Worm (Caenorhabditis elegans) whole organism, L4 larva: ENCODE data around the gene scl-6.
A peak's percentile ranks its signal among the peaks of the same experiment; 100 is the strongest.

ENCODE experiments used
- D1046.2 ChIP-seq: fragments of 200-800 bp; sonication (Bioruptor generic); IDR thresholded peaks from 2 replicates; pipeline ENCODE4 v1.3.6; 2022; ENCODE audit warnings: missing genetic modification characterization, missing compliant biosample characterization
- F26F4.8 ChIP-seq: fragments of 200-800 bp; sonication (Bioruptor generic); conservative IDR thresholded peaks from 2 replicates; pipeline ENCODE4 v1.3.6; 2022; ENCODE audit warnings: missing genetic modification characterization, missing compliant biosample characterization
- F37D6.2 ChIP-seq: sonication (generic microtip); optimal IDR thresholded peaks from 2 replicates; lab custom pipeline; 2016; ENCODE audit warnings: mild to moderate bottlenecking, missing genetic modification characterization, missing compliant biosample characterization
- T26A8.4 ChIP-seq: fragments of 200-800 bp; sonication (Bioruptor generic); IDR thresholded peaks from 2 replicates; pipeline ENCODE4 v1.3.6; 2022; ENCODE audit warnings: missing genetic modification characterization, missing compliant biosample characterization
- Y105C5A.15 ChIP-seq: fragments of 200-800 bp; sonication (Bioruptor generic); IDR thresholded peaks from 2 replicates; pipeline ENCODE4 v1.3.6; 2022; ENCODE audit warnings: missing genetic modification characterization, missing compliant biosample characterization
- aha-1 ChIP-seq: fragments of 150-350 bp; peaks from one replicate; lab custom pipeline; 2014; ENCODE audit warnings: missing biosample characterization, missing genetic modification characterization
- ceh-20 ChIP-seq: fragments of 200-800 bp; sonication (Bioruptor generic); IDR thresholded peaks from 2 replicates; pipeline ENCODE4 v1.3.6; 2022; ENCODE audit warnings: missing genetic modification reagents, missing genetic modification characterization, missing compliant biosample characterization
- ceh-28 ChIP-seq: fragments of 150-350 bp; optimal IDR thresholded peaks from 2 replicates; lab custom pipeline; 2014; ENCODE audit warnings: missing biosample characterization, missing genetic modification reagents, missing genetic modification characterization
- ces-1 ChIP-seq: fragments of 150-350 bp; sonication (generic microtip); optimal IDR thresholded peaks from 4 replicates; lab custom pipeline; 2014; ENCODE audit warnings: missing biosample characterization, missing genetic modification reagents, missing genetic modification characterization
- cey-2 ChIP-seq: sonication (generic microtip); optimal IDR thresholded peaks from 3 replicates; lab custom pipeline; 2017; ENCODE audit warnings: missing genetic modification characterization, mild to moderate bottlenecking, missing compliant biosample characterization, antibody characterized with exemption, borderline replicate concordance; ENCODE audit not compliant: insufficient read depth
- ctbp-1 ChIP-seq: fragments of 200-800 bp; sonication (Bioruptor generic); IDR thresholded peaks from 2 replicates; pipeline ENCODE4 v1.3.6; 2022; ENCODE audit warnings: missing genetic modification reagents, missing genetic modification characterization, missing compliant biosample characterization
- daf-16 ChIP-seq, 3 experiments: sonication (generic microtip); optimal IDR thresholded peaks; 2 replicates each; lab custom pipeline; 2016 to 2017; ENCODE audit warnings: missing genetic modification characterization in 3 of 3, missing genetic modification reagents in 3 of 3, mild to moderate bottlenecking in 2 of 3, missing compliant biosample characterization in 2 of 3, missing biosample characterization in 1 of 3, moderate library complexity in 1 of 3
- dmd-6 ChIP-seq: fragments of 200-800 bp; sonication (Bioruptor generic); IDR thresholded peaks from 2 replicates; pipeline ENCODE4 v1.3.6; 2022; ENCODE audit warnings: missing genetic modification reagents, missing genetic modification characterization, missing compliant biosample characterization
- dve-1 ChIP-seq: sonication (generic microtip); optimal IDR thresholded peaks from 2 replicates; lab custom pipeline; 2017; ENCODE audit warnings: antibody characterized with exemption, mild to moderate bottlenecking, missing genetic modification characterization, missing compliant biosample characterization; ENCODE audit not compliant: insufficient read depth
- egl-27 ChIP-seq: sonication (generic microtip); optimal IDR thresholded peaks from 3 replicates; lab custom pipeline; 2017; ENCODE audit warnings: missing biosample characterization, missing genetic modification reagents, missing genetic modification characterization
- fos-1 ChIP-seq: fragments of 150-350 bp; optimal IDR thresholded peaks from 2 replicates; lab custom pipeline; 2014; ENCODE audit warnings: missing biosample characterization, missing genetic modification characterization
- gei-8 ChIP-seq: fragments of 200-800 bp; sonication (Bioruptor generic); optimal IDR thresholded peaks from 2 replicates; lab custom pipeline; 2018; ENCODE audit warnings: mild to moderate bottlenecking, missing genetic modification characterization, missing compliant biosample characterization
- hif-1 ChIP-seq, 2 experiments: sonication (generic microtip); optimal IDR thresholded peaks; 2 replicates each; lab custom pipeline; 2016 to 2017; ENCODE audit warnings: missing compliant biosample characterization in 2 of 2, missing genetic modification characterization in 2 of 2, missing genetic modification reagents in 2 of 2, missing genotype in 2 of 2, mild to moderate bottlenecking in 1 of 2
- hlh-11 ChIP-seq: fragments of 200-800 bp; sonication (Bioruptor generic); optimal IDR thresholded peaks from 2 replicates; lab custom pipeline; 2018; ENCODE audit warnings: mild to moderate bottlenecking, missing genetic modification characterization, missing compliant biosample characterization
- hlh-30 ChIP-seq: sonication (generic microtip); optimal IDR thresholded peaks from 2 replicates; lab custom pipeline; 2017; ENCODE audit warnings: antibody characterized with exemption, mild to moderate bottlenecking, missing genetic modification characterization, missing compliant biosample characterization; ENCODE audit not compliant: insufficient read depth
- hmg-1.1 ChIP-seq: fragments of 200-800 bp; sonication (Bioruptor generic); IDR thresholded peaks from 2 replicates; pipeline ENCODE4 v1.3.6; 2022; ENCODE audit warnings: missing genetic modification reagents, missing genetic modification characterization, missing compliant biosample characterization
- lin-15B ChIP-seq: fragments of 150-350 bp; sonication (generic microtip); optimal IDR thresholded peaks from 3 replicates; lab custom pipeline; 2014; ENCODE audit warnings: missing biosample characterization, missing genetic modification characterization
- lsy-2 ChIP-seq, 2 experiments: fragments of 150-350 bp in 1 of 2; sonication (generic microtip) in 1 of 2; optimal IDR thresholded peaks; 2 replicates each; lab custom pipeline; 2014 to 2017; ENCODE audit warnings: missing biosample characterization in 2 of 2, missing genetic modification characterization in 2 of 2
- madf-5 ChIP-seq, 2 experiments: fragments of 200-800 bp; sonication (Bioruptor generic); IDR thresholded peaks; 2 replicates each; pipeline ENCODE4 v1.3.6; 2022; ENCODE audit warnings: missing compliant biosample characterization in 2 of 2, missing genetic modification characterization in 2 of 2
- madf-9 ChIP-seq: fragments of 200-800 bp; sonication (Bioruptor generic); conservative IDR thresholded peaks from 2 replicates; pipeline ENCODE4 v1.3.6; 2022; ENCODE audit warnings: missing genetic modification reagents, missing genetic modification characterization, missing compliant biosample characterization
- mep-1 ChIP-seq: fragments of 150-350 bp; sonication (generic microtip); optimal IDR thresholded peaks from 3 replicates; lab custom pipeline; 2014; ENCODE audit warnings: missing biosample characterization, missing genetic modification characterization
- mes-2 ChIP-seq: sonication (generic microtip); optimal IDR thresholded peaks from 2 replicates; lab custom pipeline; 2016; ENCODE audit warnings: missing genotype, mild to moderate bottlenecking, missing genetic modification characterization, missing compliant biosample characterization; ENCODE audit not compliant: poor library complexity, severe bottlenecking
- mxl-2 ChIP-seq: fragments of 200-800 bp; sonication (Bioruptor generic); conservative IDR thresholded peaks from 2 replicates; pipeline ENCODE4 v1.3.6; 2022; ENCODE audit warnings: missing genetic modification reagents, missing genetic modification characterization, missing compliant biosample characterization
- mxl-3 ChIP-seq: fragments of 200-800 bp; sonication (Bioruptor generic); optimal IDR thresholded peaks from 2 replicates; lab custom pipeline; 2018; ENCODE audit warnings: mild to moderate bottlenecking, missing genetic modification characterization, missing compliant biosample characterization
- nhr-10 ChIP-seq: fragments of 150-350 bp; optimal IDR thresholded peaks from 2 replicates; lab custom pipeline; 2014; ENCODE audit warnings: missing biosample characterization, missing genetic modification characterization
- nhr-102 ChIP-seq: sonication (generic microtip); optimal IDR thresholded peaks from 2 replicates; lab custom pipeline; 2016; ENCODE audit warnings: mild to moderate bottlenecking, missing genetic modification characterization, moderate library complexity, missing compliant biosample characterization
- nhr-111 ChIP-seq: fragments of 200-800 bp; sonication (Bioruptor generic); optimal IDR thresholded peaks from 2 replicates; lab custom pipeline; 2018; ENCODE audit warnings: mild to moderate bottlenecking, missing genetic modification characterization, missing compliant biosample characterization
- nhr-25 ChIP-seq: sonication (generic microtip); optimal IDR thresholded peaks from 2 replicates; lab custom pipeline; 2017; ENCODE audit warnings: missing genetic modification characterization, mild to moderate bottlenecking, missing compliant biosample characterization, antibody characterized with exemption, moderate library complexity, borderline replicate concordance; ENCODE audit not compliant: insufficient read depth
- nhr-28 ChIP-seq: fragments of 150-350 bp; optimal IDR thresholded peaks from 2 replicates; lab custom pipeline; 2014; ENCODE audit warnings: missing biosample characterization, missing genetic modification characterization
- nhr-48 ChIP-seq: sonication (generic microtip); optimal IDR thresholded peaks from 2 replicates; lab custom pipeline; 2016; ENCODE audit warnings: mild to moderate bottlenecking, missing genetic modification characterization, missing compliant biosample characterization
- pha-4 ChIP-seq, 2 experiments: fragments of 150-350 bp in 1 of 2; fragments of 200-800 bp in 1 of 2; sonication (Bioruptor generic) in 1 of 2; IDR thresholded peaks in 1 of 2; optimal IDR thresholded peaks in 1 of 2; 2 replicates each; pipeline versions ENCODE4 v1.3.6 to Lab custom; 2014 to 2022; ENCODE audit warnings: missing genetic modification characterization in 2 of 2, missing genetic modification reagents in 2 of 2, missing biosample characterization in 1 of 2, missing compliant biosample characterization in 1 of 2
- php-3 ChIP-seq: fragments of 200-800 bp; sonication (Bioruptor generic); IDR thresholded peaks from 2 replicates; pipeline ENCODE4 v1.3.6; 2022; ENCODE audit warnings: missing genetic modification reagents, missing genetic modification characterization, missing compliant biosample characterization
- pqm-1 ChIP-seq: sonication (generic microtip); optimal IDR thresholded peaks from 2 replicates; lab custom pipeline; 2017; ENCODE audit warnings: missing biosample characterization, missing genetic modification characterization
- rbr-2 ChIP-seq: sonication (generic microtip); optimal IDR thresholded peaks from 2 replicates; lab custom pipeline; 2016; ENCODE audit warnings: missing genotype, missing genetic modification characterization, missing compliant biosample characterization
- snpc-1.2 ChIP-seq: fragments of 200-800 bp; sonication (Bioruptor generic); IDR thresholded peaks from 2 replicates; pipeline ENCODE4 v1.3.6; 2022; ENCODE audit warnings: missing genetic modification reagents, missing genetic modification characterization, missing compliant biosample characterization
- spr-3 ChIP-seq: fragments of 200-800 bp; sonication (Bioruptor generic); optimal IDR thresholded peaks from 2 replicates; lab custom pipeline; 2018; ENCODE audit warnings: mild to moderate bottlenecking, missing genetic modification characterization, missing compliant biosample characterization
- unc-62 ChIP-seq, 3 experiments: fragments of 150-350 bp in 1 of 3; sonication (generic microtip); optimal IDR thresholded peaks in 2 of 3; peaks in 1 of 3; 1 replicate in 1 of 3; 2 replicates in 2 of 3; lab custom pipeline; 2014 to 2017; ENCODE audit warnings: missing biosample characterization in 3 of 3, missing genetic modification characterization in 3 of 3, missing genetic modification reagents in 3 of 3, missing genotype in 1 of 3
- zag-1 ChIP-seq: fragments of 150-350 bp; optimal IDR thresholded peaks from 2 replicates; lab custom pipeline; 2014; ENCODE audit warnings: missing biosample characterization, missing genetic modification characterization
- zip-2 ChIP-seq: fragments of 150-350 bp; optimal IDR thresholded peaks from 2 replicates; lab custom pipeline; 2014; ENCODE audit warnings: missing biosample characterization, missing genetic modification characterization

scl-6 gene

DNA sequence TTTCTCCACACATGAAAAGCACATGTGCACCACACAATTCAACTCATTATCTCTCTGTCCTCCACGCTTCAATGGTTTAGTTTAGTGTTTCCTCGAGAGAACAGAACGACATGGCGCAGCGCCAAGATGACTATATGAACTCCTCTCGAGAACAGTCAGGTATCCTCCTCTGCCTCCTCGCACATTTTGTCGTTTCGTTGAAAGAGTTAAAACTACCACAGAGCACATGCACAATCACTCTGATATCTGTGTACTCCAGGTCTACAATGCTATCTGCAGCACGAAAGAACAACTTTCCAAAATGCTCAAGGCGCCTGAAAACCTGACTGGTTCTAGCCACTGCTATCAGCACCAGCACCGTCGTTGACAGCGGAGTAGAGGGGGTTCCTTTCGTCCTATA lies 41.8 kb upstream of the scl-6 start:
- TF ChIP-seq hif-1 (tag; optimal IDR thresholded peaks at IDR 0.05; lab: Kevin White, UChicago) (peak in 1 of 2 experiments; percentile 46), Y105C5A.15 (no peak), F37D6.2 (tag; lab: Kevin White, UChicago) (no peak), ceh-28 (no peak), mxl-2 (GFP tag; lab: Robert Waterston, UW) (peak; percentile 93), hlh-11 (tag; lab: Kevin White, UChicago) (peak; percentile 83), dmd-6 (GFP tag; lab: Robert Waterston, UW) (peak; percentile 91), mep-1 (tag; lab: Kevin White, UChicago) (peak; percentile 21), pqm-1 (tag; lab: Kevin White, UChicago) (peak; percentile 8), nhr-111 (GFP tag; lab: Kevin White, UChicago) (no peak), ctbp-1 (GFP tag; lab: Robert Waterston, UW) (0 out of 2 replicates have a peak, but pooled peaks have one; percentile 39), F26F4.8 (GFP tag; lab: Robert Waterston, UW) (no peak), dve-1 (tag; lab: Kevin White, UChicago) (peak; percentile 72), nhr-102 (tag; lab: Kevin White, UChicago) (no peak), aha-1 (tag; lab: Kevin White, UChicago) (peak; percentile 85), hlh-30 (tag; lab: Kevin White, UChicago) (peak; percentile 37), madf-9 (GFP tag; lab: Robert Waterston, UW) (no peak), hmg-1.1 (GFP tag; lab: Robert Waterston, UW) (0 out of 2 replicates have a peak, but pooled peaks have one; percentile 17), php-3 (GFP tag; lab: Robert Waterston, UW) (peak; percentile 74; the same call in 1 of the 2 replicates), nhr-48 (tag; lab: Kevin White, UChicago) (peak; percentile 95), ceh-20 (GFP tag; lab: Robert Waterston, UW) (peak; percentile 28; the same call in 1 of the 2 replicates), mxl-3 (GFP tag; lab: Kevin White, UChicago) (peak; percentile 52), egl-27 (no peak), nhr-28 (tag; lab: Kevin White, UChicago) (peak; percentile 27), daf-16 (GFP tag; optimal IDR thresholded peaks at IDR 0.05; lab: Kevin White, UChicago) (no peak), daf-16 (tag; optimal IDR thresholded peaks at IDR 0.05; lab: Kevin White, UChicago) (peak; percentile 87), pha-4 (GFP tag; IDR thresholded peaks at IDR 0.05; lab: Robert Waterston, UW) (no peak), pha-4 (tag; optimal IDR thresholded peaks at IDR 0.05; lab: Kevin White, UChicago) (no peak), zip-2 (peak; percentile 6), gei-8 (GFP tag; lab: Kevin White, UChicago) (peak; percentile 12), T26A8.4 (GFP tag; lab: Robert Waterston, UW) (no peak; the same call in 1 of the 2 replicates), nhr-10 (tag; lab: Kevin White, UChicago) (peak; percentile 17), cey-2 (tag; lab: Kevin White, UChicago) (no peak), snpc-1.2 (no peak), lsy-2 (tag; optimal IDR thresholded peaks at IDR 0.05; lab: Kevin White, UChicago) (peak in 1 of 2 experiments; percentile 1)

DNA sequence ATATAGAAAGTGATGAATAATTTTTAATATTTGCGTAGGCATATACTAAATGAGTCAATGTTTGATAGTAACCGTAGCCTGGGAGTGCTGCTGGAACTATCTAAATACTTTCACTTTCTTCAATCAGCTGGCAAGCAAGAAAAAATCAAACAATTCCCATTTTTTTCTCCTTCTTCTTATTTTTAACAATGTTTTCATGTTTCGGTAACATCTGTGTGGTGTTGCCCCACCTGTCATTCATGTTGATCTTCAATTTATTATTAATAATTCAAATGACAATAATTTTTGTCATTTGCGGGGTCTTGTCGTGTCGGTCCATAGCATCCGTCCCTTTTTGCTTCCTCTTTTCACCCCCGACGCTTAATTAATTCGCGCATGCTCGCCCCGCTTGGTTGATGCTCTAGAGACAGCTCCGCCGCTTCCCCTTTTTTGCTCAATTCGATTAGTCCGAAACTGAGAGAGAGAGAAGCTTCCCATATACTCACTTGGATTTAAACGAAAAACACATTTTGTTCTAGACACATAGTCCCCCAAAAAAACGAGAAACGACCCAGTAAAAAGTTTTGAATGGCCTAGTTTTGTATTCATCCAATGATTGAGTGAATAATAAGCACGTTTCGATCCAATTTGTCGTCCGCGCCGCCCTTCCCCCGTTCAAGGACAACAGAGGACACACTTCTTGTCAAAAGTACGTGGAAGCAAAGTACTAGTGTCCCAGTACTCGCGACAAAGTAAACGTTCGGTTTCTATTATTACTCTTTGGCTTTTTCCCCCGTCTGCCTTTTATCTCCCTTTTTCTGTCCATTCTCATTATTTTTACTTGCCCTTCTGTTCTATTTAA lies 40.5 kb upstream of the scl-6 start:
- TF ChIP-seq rbr-2 (tag; lab: Kevin White, UChicago) (peak; percentile 7), nhr-25 (tag; lab: Kevin White, UChicago) (peak; percentile 18), fos-1 (tag; lab: Kevin White, UChicago) (no peak), lin-15B (no peak), unc-62 (GFP tag; optimal IDR thresholded peaks at IDR 0.05 in 1 of 2; lab: Kevin White, UChicago) (peak in 1 of 2 experiments; percentile 97), unc-62 (tag; optimal IDR thresholded peaks at IDR 0.05; lab: Kevin White, UChicago) (no peak), mes-2 (tag; lab: Kevin White, UChicago) (peak; percentile 8), spr-3 (no peak), madf-5 (GFP tag; IDR thresholded peaks at IDR 0.05; lab: Robert Waterston, UW) (no peak), ces-1 (GFP tag; lab: Kevin White, UChicago) (no peak), zag-1 (tag; lab: Kevin White, UChicago) (no peak), D1046.2 (no peak), hmg-1.1 (GFP tag; lab: Robert Waterston, UW) (0 out of 2 replicates have a peak, but pooled peaks have one; percentile 5), mxl-3 (GFP tag; lab: Kevin White, UChicago) (peak; percentile 7)
- TF ChIP-seq, all 104 proteins: peak for 6
